Fruit fly (Drosophila melanogaster) whole organism, embryonic: ENCODE results near the gene CG6163.

ENCODE experiments used
- Atf3 ChIP-seq: fragments of 200-800 bp; sonication (Bioruptor generic); optimal IDR thresholded peaks from 3 replicates; lab custom pipeline; 2016; ENCODE audit warnings: missing biosample characterization, missing genetic modification characterization
- CG10209 ChIP-seq: fragments of 200-800 bp; sonication (Bioruptor generic); optimal IDR thresholded peaks from 3 replicates; lab custom pipeline; 2017; ENCODE audit warnings: missing biosample characterization, mild to moderate bottlenecking, missing genetic modification characterization, missing genetic modification reagents
- CG10462 ChIP-seq: fragments of 200-800 bp; sonication (Bioruptor generic); optimal IDR thresholded peaks from 2 replicates; lab custom pipeline; 2016; ENCODE audit warnings: missing biosample characterization, missing genetic modification characterization
- CG11093 ChIP-seq: fragments of 200-800 bp; sonication (Bioruptor generic); IDR thresholded peaks from 3 replicates; pipeline ENCODE4 v1.3.6; 2022; ENCODE audit warnings: missing biosample characterization, missing genetic modification characterization
- CG11247 ChIP-seq: fragments of 200-800 bp; sonication (Bioruptor generic); IDR thresholded peaks from 2 replicates; pipeline ENCODE4 v1.3.6; 2022; ENCODE audit warnings: missing biosample characterization, missing genetic modification characterization
- CG12299 ChIP-seq: fragments of 200-800 bp; sonication (Bioruptor generic); optimal IDR thresholded peaks from 2 replicates; lab custom pipeline; 2018; ENCODE audit warnings: missing biosample characterization, mild to moderate bottlenecking, missing genetic modification characterization
- CG12659 ChIP-seq: fragments of 200-800 bp; sonication (Bioruptor generic); optimal IDR thresholded peaks from 3 replicates; lab custom pipeline; 2017; ENCODE audit warnings: mild to moderate bottlenecking, missing biosample characterization, missing genetic modification reagents, missing genetic modification characterization
- CG12769 ChIP-seq: fragments of 200-800 bp; sonication (Bioruptor generic); optimal IDR thresholded peaks from 2 replicates; lab custom pipeline; 2019; ENCODE audit warnings: missing biosample characterization, mild to moderate bottlenecking, missing genetic modification characterization, moderate library complexity
- CG13624 ChIP-seq: fragments of 200-800 bp; sonication (Bioruptor generic); optimal IDR thresholded peaks from 2 replicates; lab custom pipeline; 2016; ENCODE audit warnings: missing biosample characterization, missing genetic modification characterization
- CG14667 ChIP-seq: fragments of 200-800 bp; sonication (Bioruptor generic); IDR thresholded peaks from 2 replicates; pipeline ENCODE4 v1.3.6; 2022; ENCODE audit warnings: missing biosample characterization, missing genetic modification characterization
- CG15011 ChIP-seq: fragments of 200-800 bp; sonication (Bioruptor generic); optimal IDR thresholded peaks from 3 replicates; lab custom pipeline; 2018; ENCODE audit warnings: missing biosample characterization, mild to moderate bottlenecking, missing genetic modification characterization
- CG15073 ChIP-seq: fragments of 200-800 bp; sonication (Bioruptor generic); optimal IDR thresholded peaks from 2 replicates; lab custom pipeline; 2016; ENCODE audit warnings: missing biosample characterization, missing genetic modification characterization
- CG15696 ChIP-seq: fragments of 200-800 bp; sonication (Bioruptor generic); optimal IDR thresholded peaks from 2 replicates; lab custom pipeline; 2019; ENCODE audit warnings: missing biosample characterization, mild to moderate bottlenecking, missing genetic modification characterization, moderate library complexity
- CG16863 ChIP-seq: fragments of 200-800 bp; sonication (Bioruptor generic); optimal IDR thresholded peaks from 3 replicates; lab custom pipeline; 2016; ENCODE audit warnings: missing biosample characterization, missing genetic modification characterization
- CG17802 ChIP-seq: fragments of 200-800 bp; sonication (Bioruptor generic); optimal IDR thresholded peaks from 2 replicates; lab custom pipeline; 2018; ENCODE audit warnings: missing biosample characterization, mild to moderate bottlenecking, missing genetic modification characterization, moderate library complexity
- CG18599 ChIP-seq: fragments of 200-800 bp; sonication (Bioruptor generic); optimal IDR thresholded peaks from 3 replicates; lab custom pipeline; 2017; ENCODE audit warnings: missing biosample characterization, missing genetic modification characterization, mild to moderate bottlenecking, moderate library complexity, missing genetic modification reagents
- CG2712 ChIP-seq: fragments of 200-800 bp; optimal IDR thresholded peaks from 3 replicates; lab custom pipeline; 2019; ENCODE audit warnings: missing biosample characterization, mild to moderate bottlenecking, missing genetic modification characterization, moderate library complexity
- CG30403 ChIP-seq: fragments of 200-800 bp; sonication (Bioruptor generic); optimal IDR thresholded peaks from 3 replicates; lab custom pipeline; 2016; ENCODE audit warnings: missing biosample characterization, missing genetic modification characterization
- CG31365 ChIP-seq: fragments of 200-800 bp; sonication (Bioruptor generic); optimal IDR thresholded peaks from 2 replicates; lab custom pipeline; 2018; ENCODE audit warnings: missing biosample characterization, mild to moderate bottlenecking, missing genetic modification characterization
- CG31388 ChIP-seq: fragments of 200-800 bp; sonication (Bioruptor generic); optimal IDR thresholded peaks from 2 replicates; lab custom pipeline; 2016; ENCODE audit warnings: missing biosample characterization, missing genetic modification characterization
- CG31441 ChIP-seq: fragments of 200-800 bp; sonication (Bioruptor generic); IDR thresholded peaks from 2 replicates; pipeline ENCODE4 v1.3.6; 2022; ENCODE audit warnings: missing biosample characterization, missing genetic modification characterization
- CG32532 ChIP-seq: fragments of 200-800 bp; sonication (Bioruptor generic); IDR thresholded peaks from 2 replicates; pipeline ENCODE4 v1.3.6; 2022; ENCODE audit warnings: missing biosample characterization, missing genetic modification characterization
- CG6175 ChIP-seq: fragments of 200-800 bp; sonication (Bioruptor generic); IDR thresholded peaks from 3 replicates; pipeline ENCODE4 v1.3.6; 2022; ENCODE audit warnings: missing biosample characterization, missing genetic modification characterization
- Gug ChIP-seq: fragments of 200-800 bp; sonication (Bioruptor generic); IDR thresholded peaks from 4 replicates; pipeline ENCODE4 v1.3.6; 2022; ENCODE audit warnings: missing biosample characterization, missing genetic modification characterization
- HHEX ChIP-seq: fragments of 200-800 bp; sonication (Bioruptor generic); optimal IDR thresholded peaks from 3 replicates; lab custom pipeline; 2017; ENCODE audit warnings: missing biosample characterization, mild to moderate bottlenecking, missing genetic modification characterization, missing genetic modification reagents
- Hand ChIP-seq: fragments of 200-800 bp; sonication (Bioruptor generic); optimal IDR thresholded peaks from 2 replicates; lab custom pipeline; 2017; ENCODE audit warnings: mild to moderate bottlenecking, missing biosample characterization, missing genetic modification reagents, missing genetic modification characterization
- Hmr ChIP-seq: fragments of 200-800 bp; sonication (Bioruptor generic); optimal IDR thresholded peaks from 3 replicates; lab custom pipeline; 2017; ENCODE audit warnings: mild to moderate bottlenecking, missing biosample characterization, missing genetic modification reagents, missing genetic modification characterization
- Kr ChIP-seq: fragments of 200-800 bp; sonication (Bioruptor generic); optimal IDR thresholded peaks from 2 replicates; lab custom pipeline; 2017; ENCODE audit warnings: missing biosample characterization, mild to moderate bottlenecking, missing genetic modification characterization
- NC2β ChIP-seq: fragments of 200-800 bp; sonication (Bioruptor generic); optimal IDR thresholded peaks from 2 replicates; lab custom pipeline; 2016; ENCODE audit warnings: missing biosample characterization, missing genetic modification characterization
- Nf-YB ChIP-seq: fragments of 200-800 bp; sonication (Bioruptor generic); optimal IDR thresholded peaks from 3 replicates; lab custom pipeline; 2019; ENCODE audit warnings: missing biosample characterization, mild to moderate bottlenecking, missing genetic modification characterization, moderate library complexity
- Oaz ChIP-seq: fragments of 200-800 bp; sonication (Bioruptor generic); IDR thresholded peaks from 2 replicates; pipeline ENCODE4 v1.3.6; 2022; ENCODE audit warnings: missing biosample characterization, missing genetic modification characterization
- Rx ChIP-seq: fragments of 200-800 bp; sonication (Bioruptor generic); IDR thresholded peaks from 2 replicates; pipeline ENCODE4 v1.3.6; 2022; ENCODE audit warnings: missing biosample characterization, missing genetic modification characterization
- ac ChIP-seq: fragments of 200-800 bp; sonication (Bioruptor generic); optimal IDR thresholded peaks from 3 replicates; lab custom pipeline; 2017; ENCODE audit warnings: missing biosample characterization, mild to moderate bottlenecking, missing genetic modification characterization
- bcd ChIP-seq: fragments of 200-800 bp; sonication (Bioruptor generic); optimal IDR thresholded peaks from 2 replicates; lab custom pipeline; 2017; ENCODE audit warnings: missing biosample characterization, mild to moderate bottlenecking, missing genetic modification characterization
- dm ChIP-seq: fragments of 200-800 bp; sonication (Bioruptor generic); optimal IDR thresholded peaks from 3 replicates; lab custom pipeline; 2016; ENCODE audit warnings: missing biosample characterization, missing genetic modification characterization
- fd96Cb ChIP-seq: fragments of 200-800 bp; sonication (Bioruptor generic); optimal IDR thresholded peaks from 2 replicates; lab custom pipeline; 2018; ENCODE audit warnings: missing biosample characterization, mild to moderate bottlenecking, missing genetic modification characterization, moderate library complexity
- gcm ChIP-seq: fragments of 200-800 bp; sonication (Bioruptor generic); optimal IDR thresholded peaks from 2 replicates; lab custom pipeline; 2019; ENCODE audit warnings: missing biosample characterization, mild to moderate bottlenecking, missing genetic modification characterization, moderate library complexity
- gsb-n ChIP-seq: fragments of 200-800 bp; sonication (Bioruptor generic); optimal IDR thresholded peaks from 3 replicates; lab custom pipeline; 2018; ENCODE audit warnings: missing biosample characterization, mild to moderate bottlenecking, missing genetic modification characterization
- hth ChIP-seq: fragments of >200 bp; optimal IDR thresholded peaks from 2 replicates; lab custom pipeline; 2017; ENCODE audit warnings: inconsistent platforms
- mld ChIP-seq: fragments of 200-800 bp; sonication (Bioruptor generic); IDR thresholded peaks from 3 replicates; pipeline ENCODE4 v1.3.6; 2022; ENCODE audit warnings: missing biosample characterization, missing genetic modification characterization; ENCODE audit not compliant: partially characterized antibody
- nmo ChIP-seq: fragments of 200-800 bp; sonication (Bioruptor generic); optimal IDR thresholded peaks from 2 replicates; lab custom pipeline; 2018; ENCODE audit warnings: missing biosample characterization, mild to moderate bottlenecking, missing genetic modification characterization, moderate library complexity
- pnt ChIP-seq: fragments of 200-800 bp; sonication (Bioruptor generic); optimal IDR thresholded peaks from 3 replicates; lab custom pipeline; 2016; ENCODE audit warnings: missing biosample characterization, missing genetic modification characterization
- prd ChIP-seq, 3 experiments: fragments of >200 bp in 2 of 3; fragments of 200-800 bp in 1 of 3; sonication (Bioruptor generic) in 1 of 3; optimal IDR thresholded peaks in 2 of 3; IDR thresholded peaks in 1 of 3; 2 replicates in 2 of 3; 3 replicates in 1 of 3; pipeline versions ENCODE4 v1.3.6 to Lab custom; 2017 to 2022; ENCODE audit warnings: missing biosample characterization in 1 of 3, missing genetic modification characterization in 1 of 3
- ranshi ChIP-seq: fragments of 200-800 bp; sonication (Bioruptor generic); IDR thresholded peaks from 2 replicates; pipeline ENCODE4 v1.3.6; 2022; ENCODE audit warnings: missing biosample characterization, missing genetic modification characterization
- rib ChIP-seq: fragments of 200-800 bp; sonication (Bioruptor generic); IDR thresholded peaks from 2 replicates; pipeline ENCODE4 v1.3.6; 2022; ENCODE audit warnings: missing biosample characterization, missing genetic modification characterization
- schlank ChIP-seq: fragments of 200-800 bp; sonication (Bioruptor generic); optimal IDR thresholded peaks from 2 replicates; lab custom pipeline; 2018; ENCODE audit warnings: missing biosample characterization, mild to moderate bottlenecking, missing genetic modification characterization
- stwl ChIP-seq: fragments of 200-800 bp; sonication (Bioruptor generic); optimal IDR thresholded peaks from 3 replicates; lab custom pipeline; 2018; ENCODE audit warnings: missing biosample characterization, mild to moderate bottlenecking, missing genetic modification characterization, moderate library complexity
- tx ChIP-seq: fragments of 200-800 bp; sonication (Bioruptor generic); optimal IDR thresholded peaks from 2 replicates; lab custom pipeline; 2016; ENCODE audit warnings: missing biosample characterization, missing genetic modification characterization
- wor ChIP-seq: fragments of 200-800 bp; sonication (Bioruptor generic); IDR thresholded peaks from 2 replicates; pipeline ENCODE4 v1.3.6; 2022; ENCODE audit warnings: missing biosample characterization, missing genetic modification characterization

Gene CG6163

dm6 chr3L:11325671-11326306 lies 38.9 kb downstream of the CG6163 start (continued):
- TF ChIP-seq fd96Cb (tag; lab: Kevin White, UChicago) (peak; percentile 81), CG11247 (GFP tag; lab: Robert Waterston, UW) (peak; percentile 39; the same call in 1 of the 2 replicates), CG2712 (peak; percentile 85), pnt (GFP tag; lab: Kevin White, UChicago) (peak; percentile 69), schlank (tag; lab: Kevin White, UChicago) (no peak), gcm (GFP tag; lab: Kevin White, UChicago) (peak; percentile 53), CG11093 (GFP tag; lab: Robert Waterston, UW) (peak; percentile 46; the same call in 1 of the 3 replicates), Atf3 (GFP tag; lab: Kevin White, UChicago) (peak; percentile 63), CG17802 (tag; lab: Kevin White, UChicago) (peak; percentile 52), CG13624 (GFP tag; lab: Kevin White, UChicago) (peak; percentile 68), CG30403 (GFP tag; lab: Kevin White, UChicago) (peak; percentile 65), dm (peak; percentile 43), CG15696 (tag; lab: Kevin White, UChicago) (peak; percentile 80), CG31365 (no peak), nmo (GFP tag; lab: Kevin White, UChicago) (peak; percentile 80), Kr (GFP tag; lab: Kevin White, UChicago) (no peak), gsb-n (tag; lab: Kevin White, UChicago) (peak; percentile 54), CG15011 (GFP tag; lab: Kevin White, UChicago) (peak; percentile 51), CG14667 (GFP tag; lab: Robert Waterston, UW) (peak; percentile 44; the same call in 1 of the 2 replicates), HHEX (GFP tag; lab: Kevin White, UChicago) (peak; percentile 61), mld (no peak), CG10462 (GFP tag; lab: Kevin White, UChicago) (peak; percentile 55), wor (GFP tag; lab: Robert Waterston, UW) (peak; percentile 56), ac (GFP tag; lab: Kevin White, UChicago) (peak; percentile 71), Rx (GFP tag; lab: Robert Waterston, UW) (peak; percentile 74), CG31441 (GFP tag; lab: Robert Waterston, UW) (peak; percentile 80), CG18599 (GFP tag; lab: Kevin White, UChicago) (peak; percentile 67), Oaz (GFP tag; lab: Robert Waterston, UW) (0 out of 2 replicates have a peak, but pooled peaks have one; percentile 21), ranshi (GFP tag; lab: Robert Waterston, UW) (peak; percentile 67), CG16863 (GFP tag; lab: Kevin White, UChicago) (peak; percentile 70), Nf-YB (peak; percentile 48), Hand (GFP tag; lab: Kevin White, UChicago) (no peak), CG12659 (GFP tag; lab: Kevin White, UChicago) (peak; percentile 52), Hmr (peak; percentile 22), hth (lab: Kevin White, UChicago) (no peak), stwl (tag; lab: Kevin White, UChicago) (peak; percentile 17), CG10209 (GFP tag; lab: Kevin White, UChicago) (peak; percentile 77), CG6175 (GFP tag; lab: Robert Waterston, UW) (0 out of 3 replicates have a peak, but pooled peaks have one; percentile 53), bcd (peak; percentile 63), Gug (GFP tag; lab: Robert Waterston, UW) (peak; percentile 74; the same call in 3 of the 4 replicates), CG15073 (GFP tag; lab: Kevin White, UChicago) (no peak), NC2β (GFP tag; lab: Kevin White, UChicago) (peak; percentile 71), rib (no peak), CG31388 (GFP tag; lab: Kevin White, UChicago) (peak; percentile 72), CG12299 (no peak), CG12769 (no peak), tx (GFP tag; lab: Kevin White, UChicago) (peak; percentile 57), CG32532 (GFP tag; lab: Robert Waterston, UW) (peak; percentile 67), prd (optimal IDR thresholded peaks at IDR 0.05; lab: Kevin White, UChicago) (no peak), prd (GFP tag; IDR thresholded peaks at IDR 0.05; lab: Robert Waterston, UW) (peak; percentile 89)
